Fruit fly (Drosophila melanogaster) whole organism, embryonic: ENCODE measurements around the gene fusl.

Experiments
- Ada2b ChIP-seq: fragments of 200-800 bp; sonication (Bioruptor generic); IDR thresholded peaks from 2 replicates; pipeline ENCODE4 v1.3.6; 2022; ENCODE audit warnings: missing biosample characterization, missing genetic modification characterization
- Antp ChIP-seq: fragments of 200-800 bp; sonication (Bioruptor generic); optimal IDR thresholded peaks from 3 replicates; lab custom pipeline; 2016; ENCODE audit warnings: missing biosample characterization, missing genetic modification characterization
- CG10565 ChIP-seq: fragments of 200-800 bp; sonication (Bioruptor generic); optimal IDR thresholded peaks from 3 replicates; lab custom pipeline; 2016; ENCODE audit warnings: missing biosample characterization, mild to moderate bottlenecking, missing genetic modification characterization
- CG10979 ChIP-seq: fragments of 200-800 bp; sonication (Bioruptor generic); optimal IDR thresholded peaks from 2 replicates; lab custom pipeline; 2018; ENCODE audit warnings: missing biosample characterization, mild to moderate bottlenecking, missing genetic modification characterization, moderate library complexity
- CG12391 ChIP-seq: fragments of 200-800 bp; sonication (Bioruptor generic); optimal IDR thresholded peaks from 3 replicates; lab custom pipeline; 2018; ENCODE audit warnings: missing biosample characterization, mild to moderate bottlenecking, missing genetic modification characterization, moderate library complexity
- CG14441 ChIP-seq: fragments of 200-800 bp; sonication (Bioruptor generic); IDR thresholded peaks from 2 replicates; pipeline ENCODE4 v1.3.6; 2022; ENCODE audit warnings: missing biosample characterization, missing genetic modification characterization
- CG17361 ChIP-seq: fragments of 200-800 bp; sonication (Bioruptor generic); IDR thresholded peaks from 3 replicates; pipeline ENCODE4 v1.3.6; 2022; ENCODE audit warnings: missing biosample characterization, missing genetic modification characterization
- CG17829 ChIP-seq: fragments of 200-800 bp; optimal IDR thresholded peaks from 2 replicates; lab custom pipeline; 2019; ENCODE audit warnings: missing biosample characterization, mild to moderate bottlenecking, missing genetic modification characterization, moderate library complexity
- CG17912 ChIP-seq: fragments of 200-800 bp; sonication (Bioruptor generic); optimal IDR thresholded peaks from 2 replicates; lab custom pipeline; 2018; ENCODE audit warnings: missing biosample characterization, mild to moderate bottlenecking, missing genetic modification characterization
- CG2202 ChIP-seq: fragments of 200-800 bp; sonication (Bioruptor generic); optimal IDR thresholded peaks from 2 replicates; lab custom pipeline; 2018; ENCODE audit warnings: missing biosample characterization, mild to moderate bottlenecking, missing genetic modification characterization
- CG2678 ChIP-seq: fragments of 200-800 bp; sonication (Bioruptor generic); optimal IDR thresholded peaks from 3 replicates; lab custom pipeline; 2019; ENCODE audit warnings: missing biosample characterization, mild to moderate bottlenecking, missing genetic modification characterization, moderate library complexity
- CG31388 ChIP-seq: fragments of 200-800 bp; sonication (Bioruptor generic); optimal IDR thresholded peaks from 2 replicates; lab custom pipeline; 2016; ENCODE audit warnings: missing biosample characterization, missing genetic modification characterization
- CG7556 ChIP-seq: fragments of 200-800 bp; sonication (Bioruptor generic); optimal IDR thresholded peaks from 2 replicates; lab custom pipeline; 2017; ENCODE audit warnings: missing biosample characterization, mild to moderate bottlenecking, missing genetic modification characterization
- CG9932 ChIP-seq: fragments of 200-800 bp; sonication (Bioruptor generic); IDR thresholded peaks from 2 replicates; pipeline ENCODE4 v1.3.6; 2022; ENCODE audit warnings: missing biosample characterization, missing genetic modification characterization
- Dek ChIP-seq: fragments of 200-800 bp; sonication (Bioruptor generic); optimal IDR thresholded peaks from 3 replicates; lab custom pipeline; 2019; ENCODE audit warnings: missing biosample characterization, mild to moderate bottlenecking, missing genetic modification characterization, moderate library complexity
- Ets65A ChIP-seq: fragments of 200-800 bp; sonication (Bioruptor generic); peaks from one replicate; lab custom pipeline; 2016; ENCODE audit warnings: missing biosample characterization, missing genetic modification characterization
- H2.0 ChIP-seq: fragments of 200-800 bp; sonication (Bioruptor generic); IDR thresholded peaks from 2 replicates; pipeline ENCODE4 v1.3.6; 2022; ENCODE audit warnings: missing biosample characterization, missing genetic modification characterization
- HLHmδ ChIP-seq: fragments of 200-800 bp; sonication (Bioruptor generic); optimal IDR thresholded peaks from 2 replicates; lab custom pipeline; 2018; ENCODE audit warnings: missing biosample characterization, mild to moderate bottlenecking, missing genetic modification characterization, moderate library complexity
- HmgD ChIP-seq: fragments of 200-800 bp; sonication (Bioruptor generic); optimal IDR thresholded peaks from 3 replicates; lab custom pipeline; 2016; ENCODE audit warnings: missing biosample characterization, missing genetic modification characterization
- Hmx ChIP-seq: fragments of 200-800 bp; sonication (Bioruptor generic); optimal IDR thresholded peaks from 2 replicates; lab custom pipeline; 2016; ENCODE audit warnings: missing biosample characterization, missing genetic modification characterization
- Hsf ChIP-seq: fragments of 200-800 bp; sonication (Bioruptor generic); optimal IDR thresholded peaks from 3 replicates; lab custom pipeline; 2016; ENCODE audit warnings: missing biosample characterization, missing genetic modification characterization
- Jarid2 ChIP-seq: fragments of 200-800 bp; sonication (Bioruptor generic); optimal IDR thresholded peaks from 3 replicates; lab custom pipeline; 2017; ENCODE audit warnings: mild to moderate bottlenecking, missing biosample characterization, missing genetic modification reagents, missing genetic modification characterization
- Lim3 ChIP-seq: fragments of 200-800 bp; sonication (Bioruptor generic); IDR thresholded peaks from 2 replicates; pipeline ENCODE4 v1.3.6; 2022; ENCODE audit warnings: missing biosample characterization, missing genetic modification characterization
- Opbp ChIP-seq: fragments of 200-800 bp; sonication (Bioruptor generic); IDR thresholded peaks from 3 replicates; pipeline ENCODE4 v1.3.6; 2022; ENCODE audit warnings: missing biosample characterization, missing genetic modification characterization; ENCODE audit not compliant: partially characterized antibody
- Pdp1 ChIP-seq, 2 experiments: fragments of 200-800 bp; sonication (Bioruptor generic); optimal IDR thresholded peaks; 3 replicates each; lab custom pipeline; 2016; ENCODE audit warnings: missing biosample characterization in 2 of 2, missing genetic modification characterization in 2 of 2, mild to moderate bottlenecking in 1 of 2, moderate library complexity in 1 of 2
- Ravus ChIP-seq: fragments of 200-800 bp; sonication (Bioruptor generic); IDR thresholded peaks from 2 replicates; pipeline ENCODE4 v1.3.6; 2022; ENCODE audit warnings: missing biosample characterization, missing genetic modification characterization
- Scr ChIP-seq: fragments of 200-800 bp; sonication (Bioruptor generic); IDR thresholded peaks from 2 replicates; pipeline ENCODE4 v1.3.6; 2022; ENCODE audit warnings: missing biosample characterization, missing genetic modification characterization; ENCODE audit not compliant: partially characterized antibody
- Stat92E ChIP-seq, 3 experiments: fragments of >200 bp in 2 of 3; fragments of 200-800 bp in 1 of 3; sonication (Bioruptor generic) in 1 of 3; optimal IDR thresholded peaks; 2 replicates each; lab custom pipeline; 2017 to 2019; ENCODE audit warnings: missing biosample characterization in 3 of 3, missing genetic modification characterization in 3 of 3, mild to moderate bottlenecking in 1 of 3, moderate library complexity in 1 of 3
- Xbp1 ChIP-seq: fragments of 200-800 bp; sonication (Bioruptor generic); optimal IDR thresholded peaks from 3 replicates; lab custom pipeline; 2016; ENCODE audit warnings: missing biosample characterization, mild to moderate bottlenecking, missing genetic modification characterization
- YL-1 ChIP-seq: fragments of 200-800 bp; sonication (Bioruptor generic); optimal IDR thresholded peaks from 3 replicates; lab custom pipeline; 2017; ENCODE audit warnings: missing biosample characterization, mild to moderate bottlenecking, missing genetic modification characterization
- ab ChIP-seq: fragments of 200-800 bp; sonication (Bioruptor generic); optimal IDR thresholded peaks from 2 replicates; lab custom pipeline; 2016; ENCODE audit warnings: missing biosample characterization, missing genetic modification characterization
- cg ChIP-seq: fragments of 200-800 bp; sonication (Bioruptor generic); optimal IDR thresholded peaks from 3 replicates; lab custom pipeline; 2019; ENCODE audit warnings: missing biosample characterization, mild to moderate bottlenecking, missing genetic modification characterization, moderate library complexity
- da ChIP-seq: fragments of 200-800 bp; sonication (Bioruptor generic); optimal IDR thresholded peaks from 2 replicates; lab custom pipeline; 2016; ENCODE audit warnings: missing biosample characterization, missing genetic modification characterization
- dysf ChIP-seq: fragments of 200-800 bp; sonication (Bioruptor generic); IDR thresholded peaks from 3 replicates; pipeline ENCODE4 v1.3.6; 2022; ENCODE audit warnings: missing biosample characterization, missing genetic modification characterization
- en ChIP-seq: fragments of 200-800 bp; sonication (Bioruptor generic); optimal IDR thresholded peaks from 2 replicates; lab custom pipeline; 2016; ENCODE audit warnings: missing biosample characterization, missing genetic modification characterization
- eve ChIP-seq, 2 experiments: fragments of >200 bp; optimal IDR thresholded peaks; 2 replicates each; lab custom pipeline; 2017; ENCODE audit warnings: missing biosample characterization in 2 of 2, missing genetic modification characterization in 2 of 2
- eyg ChIP-seq: fragments of 200-800 bp; sonication (Bioruptor generic); optimal IDR thresholded peaks from 3 replicates; lab custom pipeline; 2016; ENCODE audit warnings: missing biosample characterization, missing genetic modification characterization
- gce ChIP-seq: fragments of 200-800 bp; sonication (Bioruptor generic); IDR thresholded peaks from 3 replicates; pipeline ENCODE4 v1.3.6; 2022; ENCODE audit warnings: missing biosample characterization, missing genetic modification characterization
- jigr1 ChIP-seq: fragments of 200-800 bp; sonication (Bioruptor generic); IDR thresholded peaks from 3 replicates; pipeline ENCODE4 v1.3.6; 2022; ENCODE audit warnings: missing biosample characterization, missing genetic modification characterization
- kah ChIP-seq: fragments of 200-800 bp; sonication (Bioruptor generic); optimal IDR thresholded peaks from 2 replicates; lab custom pipeline; 2018; ENCODE audit warnings: missing biosample characterization, mild to moderate bottlenecking, missing genetic modification characterization
- ken ChIP-seq: fragments of 200-800 bp; sonication (Bioruptor generic); IDR thresholded peaks from 3 replicates; pipeline ENCODE4 v1.3.6; 2022; ENCODE audit warnings: missing biosample characterization, missing genetic modification characterization
- lov ChIP-seq, 2 experiments: fragments of 200-800 bp in 1 of 2; fragments of >200 bp in 1 of 2; sonication (Bioruptor generic) in 1 of 2; IDR thresholded peaks in 1 of 2; optimal IDR thresholded peaks in 1 of 2; 2 replicates in 1 of 2; 3 replicates in 1 of 2; pipeline versions ENCODE4 v1.3.6 to Lab custom; 2017 to 2022; ENCODE audit warnings: missing biosample characterization in 1 of 2, missing genetic modification characterization in 1 of 2
- mld ChIP-seq: fragments of 200-800 bp; sonication (Bioruptor generic); IDR thresholded peaks from 3 replicates; pipeline ENCODE4 v1.3.6; 2022; ENCODE audit warnings: missing biosample characterization, missing genetic modification characterization; ENCODE audit not compliant: partially characterized antibody
- ranshi ChIP-seq: fragments of 200-800 bp; sonication (Bioruptor generic); IDR thresholded peaks from 2 replicates; pipeline ENCODE4 v1.3.6; 2022; ENCODE audit warnings: missing biosample characterization, missing genetic modification characterization
- row ChIP-seq: fragments of 200-800 bp; sonication (Bioruptor generic); IDR thresholded peaks from 3 replicates; pipeline ENCODE4 v1.3.6; 2022; ENCODE audit warnings: missing biosample characterization, missing genetic modification characterization
- scrt ChIP-seq: fragments of 200-800 bp; sonication (Bioruptor generic); optimal IDR thresholded peaks from 2 replicates; lab custom pipeline; 2018; ENCODE audit warnings: missing biosample characterization, mild to moderate bottlenecking, missing genetic modification characterization, moderate library complexity
- slbo ChIP-seq: fragments of 200-800 bp; sonication (Bioruptor generic); IDR thresholded peaks from 2 replicates; pipeline ENCODE4 v1.3.6; 2022; ENCODE audit warnings: missing biosample characterization, missing genetic modification characterization
- sna ChIP-seq: fragments of 200-800 bp; sonication (Bioruptor generic); IDR thresholded peaks from 2 replicates; pipeline ENCODE4 v1.3.6; 2022; ENCODE audit warnings: missing biosample characterization, missing genetic modification characterization; ENCODE audit not compliant: partially characterized antibody
- wdn ChIP-seq: fragments of 200-800 bp; sonication (Bioruptor generic); IDR thresholded peaks from 2 replicates; pipeline ENCODE4 v1.3.6; 2022; ENCODE audit warnings: missing biosample characterization, missing genetic modification characterization
- yki ChIP-seq: fragments of >200 bp; optimal IDR thresholded peaks from 3 replicates; lab custom pipeline; 2018
- zfh1 ChIP-seq: fragments of 200-800 bp; sonication (Bioruptor generic); IDR thresholded peaks from 3 replicates; pipeline ENCODE4 v1.3.6; 2022; ENCODE audit warnings: missing biosample characterization, missing genetic modification characterization

fusl gene

DNA sequence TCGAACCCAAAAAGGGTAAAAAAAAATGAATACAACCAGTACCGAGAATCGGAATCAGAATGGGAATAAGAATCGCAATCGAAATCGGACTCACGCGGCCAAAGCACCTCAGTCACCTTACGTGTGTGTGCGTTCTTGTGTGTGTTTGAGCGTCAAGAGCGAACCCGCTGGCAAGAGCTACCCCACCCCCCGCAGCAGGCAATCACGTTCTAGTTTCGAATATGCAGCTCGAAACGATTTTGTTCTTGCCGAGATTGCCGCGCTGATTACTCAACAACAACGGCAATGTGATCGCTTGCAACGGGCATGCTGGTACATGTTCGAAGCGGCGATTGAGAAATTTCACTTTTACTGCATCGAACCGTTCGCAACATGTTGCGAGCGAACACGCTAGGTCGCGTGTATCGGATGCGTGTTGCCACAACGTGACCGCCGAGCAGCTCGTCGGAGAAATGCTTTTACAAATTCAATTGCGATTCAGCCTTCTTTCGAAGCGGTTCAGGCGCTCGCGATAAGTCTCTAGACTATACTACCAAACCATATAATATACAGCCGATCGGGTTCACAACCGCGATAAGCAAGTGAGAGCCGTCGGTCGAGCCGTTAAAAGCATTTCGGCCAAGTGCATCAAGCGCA lies 32.5 kb downstream of the fusl start (continued):
- TF ChIP-seq Hsf (GFP tag; lab: Kevin White, UChicago) (no peak), CG12391 (no peak), kah (no peak), Ravus (GFP tag; lab: Robert Waterston, UW) (no peak), ab (GFP tag; lab: Kevin White, UChicago) (no peak), Antp (GFP tag; lab: Kevin White, UChicago) (no peak), yki (lab: Kevin White, UChicago) (no peak), Dek (no peak), CG17912 (no peak), CG7556 (GFP tag; lab: Kevin White, UChicago) (no peak), Jarid2 (GFP tag; lab: Kevin White, UChicago) (peak; percentile 58), Scr (GFP tag; lab: Robert Waterston, UW) (0 out of 2 replicates have a peak, but pooled peaks have one; percentile 25), dysf (GFP tag; lab: Robert Waterston, UW) (no peak), row (GFP tag; lab: Robert Waterston, UW) (no peak), CG14441 (GFP tag; lab: Robert Waterston, UW) (no peak; the same call in 1 of the 2 replicates), da (GFP tag; lab: Kevin White, UChicago) (no peak), gce (GFP tag; lab: Robert Waterston, UW) (no peak), CG17829 (tag; lab: Kevin White, UChicago) (no peak), CG9932 (GFP tag; lab: Robert Waterston, UW) (no peak), wdn (no peak), Stat92E (GFP tag; optimal IDR thresholded peaks at IDR 0.05; lab: Kevin White, UChicago) (peak in 1 of 3 experiments; percentile 67), zfh1 (GFP tag; lab: Robert Waterston, UW) (no peak), CG10979 (no peak), eve (GFP tag; optimal IDR thresholded peaks at IDR 0.05; lab: Kevin White, UChicago) (no peak), en (GFP tag; lab: Kevin White, UChicago) (no peak), CG31388 (GFP tag; lab: Kevin White, UChicago) (no peak), YL-1 (GFP tag; lab: Kevin White, UChicago) (no peak), lov (optimal IDR thresholded peaks at IDR 0.05; lab: Kevin White, UChicago) (no peak), lov (GFP tag; IDR thresholded peaks at IDR 0.05; lab: Robert Waterston, UW) (no peak), ranshi (GFP tag; lab: Robert Waterston, UW) (no peak), scrt (no peak), CG2678 (tag; lab: Kevin White, UChicago) (no peak), Lim3 (GFP tag; lab: Robert Waterston, UW) (no peak), Ada2b (GFP tag; lab: Robert Waterston, UW) (no peak), sna (0 out of 2 replicates have a peak, but pooled peaks have one; percentile 24), ken (GFP tag; lab: Robert Waterston, UW) (no peak), eyg (GFP tag; lab: Kevin White, UChicago) (no peak), HLHmδ (no peak), HmgD (GFP tag; lab: Kevin White, UChicago) (no peak), CG2202 (tag; lab: Kevin White, UChicago) (no peak), cg (GFP tag; lab: Kevin White, UChicago) (peak; percentile 78), H2.0 (GFP tag; lab: Robert Waterston, UW) (no peak), Ets65A (GFP tag; lab: Kevin White, UChicago) (no peak), CG17361 (GFP tag; lab: Robert Waterston, UW) (no peak), Hmx (GFP tag; lab: Kevin White, UChicago) (no peak), Pdp1 (GFP tag; optimal IDR thresholded peaks at IDR 0.05; lab: Kevin White, UChicago) (peak in 1 of 2 experiments; percentile 94), jigr1 (GFP tag; lab: Robert Waterston, UW) (no peak), mld (GFP tag; lab: Robert Waterston, UW) (no peak), CG10565 (GFP tag; lab: Kevin White, UChicago) (no peak), slbo (GFP tag; lab: Robert Waterston, UW) (no peak), Xbp1 (no peak), Opbp (GFP tag; lab: Robert Waterston, UW) (no peak)
